Worm (Caenorhabditis elegans) whole organism, L1 larva: ENCODE results near the gene T19D12.6.

Experiments
- ces-1 ChIP-seq: fragments of 150-350 bp; optimal IDR thresholded peaks from 2 replicates; lab custom pipeline; 2014; ENCODE audit warnings: missing biosample characterization, missing genetic modification reagents, missing genetic modification characterization
- fkh-10 ChIP-seq: sonication (generic microtip); optimal IDR thresholded peaks from 2 replicates; lab custom pipeline; 2017; ENCODE audit warnings: missing biosample characterization, missing genetic modification reagents, missing genetic modification characterization
- hlh-17 ChIP-seq: fragments of 200-800 bp; sonication (Bioruptor generic); optimal IDR thresholded peaks from 2 replicates; lab custom pipeline; 2018; ENCODE audit warnings: missing genetic modification characterization, mild to moderate bottlenecking, missing compliant biosample characterization, moderate library complexity, borderline replicate concordance
- lin-13 ChIP-seq: fragments of 150-350 bp; optimal IDR thresholded peaks from 2 replicates; lab custom pipeline; 2014; ENCODE audit warnings: missing biosample characterization, missing genetic modification reagents, missing genetic modification characterization
- lin-14 ChIP-seq: fragments of 200-800 bp; sonication (Bioruptor generic); optimal IDR thresholded peaks from 2 replicates; lab custom pipeline; 2018; ENCODE audit warnings: mild to moderate bottlenecking, missing genetic modification characterization, moderate library complexity, missing compliant biosample characterization
- mdl-1 ChIP-seq, 2 experiments: fragments of 150-350 bp; optimal IDR thresholded peaks; 2 replicates each; lab custom pipeline; 2014 to 2017; ENCODE audit warnings: missing biosample characterization in 2 of 2, missing genetic modification characterization in 2 of 2, inconsistent platforms in 1 of 2
- nhr-11 ChIP-seq: fragments of 150-350 bp; optimal IDR thresholded peaks from 2 replicates; lab custom pipeline; 2014; ENCODE audit warnings: missing biosample characterization, missing genetic modification characterization
- nhr-12 ChIP-seq: sonication (generic microtip); optimal IDR thresholded peaks from 2 replicates; lab custom pipeline; 2017; ENCODE audit warnings: missing biosample characterization, missing genetic modification characterization
- nhr-90 ChIP-seq: sonication (generic microtip); optimal IDR thresholded peaks from 2 replicates; lab custom pipeline; 2016; ENCODE audit warnings: mild to moderate bottlenecking, missing genetic modification characterization, missing compliant biosample characterization; ENCODE audit not compliant: poor library complexity
- pqm-1 ChIP-seq: sonication (generic microtip); optimal IDR thresholded peaks from 3 replicates; lab custom pipeline; 2017; ENCODE audit warnings: missing biosample characterization, missing genetic modification characterization
- tbx-2 ChIP-seq: sonication (generic microtip); optimal IDR thresholded peaks from 2 replicates; lab custom pipeline; 2016; ENCODE audit warnings: missing genetic modification characterization, missing compliant biosample characterization
- zip-4 ChIP-seq: fragments of 200-800 bp; sonication (Bioruptor generic); optimal IDR thresholded peaks from 2 replicates; lab custom pipeline; 2018; ENCODE audit warnings: mild to moderate bottlenecking, missing genetic modification characterization, moderate library complexity, missing compliant biosample characterization
- ztf-4 ChIP-seq: fragments of 150-350 bp; optimal IDR thresholded peaks from 2 replicates; lab custom pipeline; 2014; ENCODE audit warnings: missing biosample characterization, missing genetic modification characterization

- TF ChIP-seq nhr-11 (tag; lab: Kevin White, UChicago) (no peak), pqm-1 (no peak), ztf-4 (tag; lab: Kevin White, UChicago) (no peak), nhr-12 (tag; lab: Kevin White, UChicago) (no peak), mdl-1 (tag; optimal IDR thresholded peaks at IDR 0.05; lab: Kevin White, UChicago) (no peak), nhr-90 (tag; lab: Kevin White, UChicago) (no peak), lin-14 (GFP tag; lab: Kevin White, UChicago) (no peak), zip-4 (no peak), tbx-2 (no peak), lin-13 (GFP tag; lab: Kevin White, UChicago) (no peak), ces-1 (GFP tag; lab: Kevin White, UChicago) (no peak), hlh-17 (no peak), fkh-10 (GFP tag; lab: Kevin White, UChicago) (no peak)
These were observed 34.3 kb downstream of the T19D12.6 start for ce11 chrII:6608626-6609025.
